Worm (Caenorhabditis elegans) whole organism, L4 larva: ENCODE results near the gene coa-7.

ENCODE experiments used
- D1046.2 ChIP-seq: fragments of 200-800 bp; sonication (Bioruptor generic); IDR thresholded peaks from 2 replicates; pipeline ENCODE4 v1.3.6; 2022; ENCODE audit warnings: missing genetic modification characterization, missing compliant biosample characterization
- F26F4.8 ChIP-seq: fragments of 200-800 bp; sonication (Bioruptor generic); conservative IDR thresholded peaks from 2 replicates; pipeline ENCODE4 v1.3.6; 2022; ENCODE audit warnings: missing genetic modification characterization, missing compliant biosample characterization
- F37D6.2 ChIP-seq: sonication (generic microtip); optimal IDR thresholded peaks from 2 replicates; lab custom pipeline; 2016; ENCODE audit warnings: mild to moderate bottlenecking, missing genetic modification characterization, missing compliant biosample characterization
- F44E2.7 ChIP-seq: fragments of 200-800 bp; sonication (Bioruptor generic); IDR thresholded peaks from 2 replicates; pipeline ENCODE4 v2.1.2; 2022; ENCODE audit warnings: missing genetic modification characterization, missing compliant biosample characterization
- R02D3.7 ChIP-seq: fragments of 150-350 bp; sonication (generic microtip); optimal IDR thresholded peaks from 3 replicates; lab custom pipeline; 2014; ENCODE audit warnings: missing biosample characterization, missing genetic modification characterization
- T26A8.4 ChIP-seq: fragments of 200-800 bp; sonication (Bioruptor generic); IDR thresholded peaks from 2 replicates; pipeline ENCODE4 v1.3.6; 2022; ENCODE audit warnings: missing genetic modification characterization, missing compliant biosample characterization
- Y75B8A.6 ChIP-seq: fragments of 200-800 bp; sonication (Bioruptor generic); IDR thresholded peaks from 2 replicates; pipeline ENCODE4 v1.3.6; 2022; ENCODE audit warnings: missing genetic modification reagents, missing genetic modification characterization, missing compliant biosample characterization
- ZK546.5 ChIP-seq, 2 experiments: sonication (generic microtip); optimal IDR thresholded peaks; 2 replicates each; lab custom pipeline; 2017; ENCODE audit warnings: missing biosample characterization in 2 of 2, missing genetic modification characterization in 2 of 2
- aha-1 ChIP-seq: fragments of 150-350 bp; peaks from one replicate; lab custom pipeline; 2014; ENCODE audit warnings: missing biosample characterization, missing genetic modification characterization
- attf-4 ChIP-seq: sonication (generic microtip); optimal IDR thresholded peaks from 3 replicates; lab custom pipeline; 2017; ENCODE audit warnings: missing biosample characterization, missing genetic modification characterization
- ces-1 ChIP-seq: fragments of 150-350 bp; sonication (generic microtip); optimal IDR thresholded peaks from 4 replicates; lab custom pipeline; 2014; ENCODE audit warnings: missing biosample characterization, missing genetic modification reagents, missing genetic modification characterization
- ctbp-1 ChIP-seq: fragments of 200-800 bp; sonication (Bioruptor generic); IDR thresholded peaks from 2 replicates; pipeline ENCODE4 v1.3.6; 2022; ENCODE audit warnings: missing genetic modification reagents, missing genetic modification characterization, missing compliant biosample characterization
- daf-16 ChIP-seq, 3 experiments: sonication (generic microtip); optimal IDR thresholded peaks; 2 replicates each; lab custom pipeline; 2016 to 2017; ENCODE audit warnings: missing genetic modification characterization in 3 of 3, missing genetic modification reagents in 3 of 3, mild to moderate bottlenecking in 2 of 3, missing compliant biosample characterization in 2 of 3, missing biosample characterization in 1 of 3, moderate library complexity in 1 of 3
- dmd-6 ChIP-seq: fragments of 200-800 bp; sonication (Bioruptor generic); IDR thresholded peaks from 2 replicates; pipeline ENCODE4 v1.3.6; 2022; ENCODE audit warnings: missing genetic modification reagents, missing genetic modification characterization, missing compliant biosample characterization
- dmd-8 ChIP-seq: fragments of 200-800 bp; sonication (Bioruptor generic); IDR thresholded peaks from 2 replicates; pipeline ENCODE4 v1.3.6; 2022; ENCODE audit warnings: missing genetic modification characterization, missing compliant biosample characterization
- dmd-9 ChIP-seq: fragments of 200-800 bp; sonication (Bioruptor generic); IDR thresholded peaks from 2 replicates; pipeline ENCODE4 v1.3.6; 2022; ENCODE audit warnings: missing genetic modification reagents, missing genetic modification characterization, missing compliant biosample characterization
- fkh-10 ChIP-seq: fragments of 150-350 bp; optimal IDR thresholded peaks from 2 replicates; lab custom pipeline; 2014; ENCODE audit warnings: missing biosample characterization, missing genetic modification reagents, missing genetic modification characterization
- gei-8 ChIP-seq: fragments of 200-800 bp; sonication (Bioruptor generic); optimal IDR thresholded peaks from 2 replicates; lab custom pipeline; 2018; ENCODE audit warnings: mild to moderate bottlenecking, missing genetic modification characterization, missing compliant biosample characterization
- hlh-11 ChIP-seq: fragments of 200-800 bp; sonication (Bioruptor generic); optimal IDR thresholded peaks from 2 replicates; lab custom pipeline; 2018; ENCODE audit warnings: mild to moderate bottlenecking, missing genetic modification characterization, missing compliant biosample characterization
- hlh-30 ChIP-seq: sonication (generic microtip); optimal IDR thresholded peaks from 2 replicates; lab custom pipeline; 2017; ENCODE audit warnings: antibody characterized with exemption, mild to moderate bottlenecking, missing genetic modification characterization, missing compliant biosample characterization; ENCODE audit not compliant: insufficient read depth
- hmg-1.1 ChIP-seq: fragments of 200-800 bp; sonication (Bioruptor generic); IDR thresholded peaks from 2 replicates; pipeline ENCODE4 v1.3.6; 2022; ENCODE audit warnings: missing genetic modification reagents, missing genetic modification characterization, missing compliant biosample characterization
- lim-7 ChIP-seq: fragments of 200-800 bp; sonication (Bioruptor generic); IDR thresholded peaks from 2 replicates; pipeline ENCODE4 v1.3.6; 2022; ENCODE audit warnings: missing genetic modification characterization, missing compliant biosample characterization
- lin-13 ChIP-seq: fragments of 150-350 bp; optimal IDR thresholded peaks from 2 replicates; lab custom pipeline; 2014; ENCODE audit warnings: missing biosample characterization, missing genetic modification reagents, missing genetic modification characterization
- lin-29 ChIP-seq: fragments of 200-800 bp; sonication (Bioruptor generic); IDR thresholded peaks from 2 replicates; pipeline ENCODE4 v1.3.6; 2022; ENCODE audit warnings: missing genetic modification reagents, missing genetic modification characterization, missing compliant biosample characterization
- lin-38 ChIP-seq: fragments of 200-800 bp; sonication (Bioruptor generic); IDR thresholded peaks from 2 replicates; pipeline ENCODE4 v1.3.6; 2022; ENCODE audit warnings: missing genetic modification reagents, missing genetic modification characterization, missing compliant biosample characterization
- mdl-1 ChIP-seq, 2 experiments: fragments of 150-350 bp in 1 of 2; sonication (generic microtip) in 1 of 2; optimal IDR thresholded peaks; 2 replicates each; lab custom pipeline; 2014 to 2017; ENCODE audit warnings: missing biosample characterization in 2 of 2, missing genetic modification characterization in 2 of 2
- mxl-3 ChIP-seq: fragments of 200-800 bp; sonication (Bioruptor generic); optimal IDR thresholded peaks from 2 replicates; lab custom pipeline; 2018; ENCODE audit warnings: mild to moderate bottlenecking, missing genetic modification characterization, missing compliant biosample characterization
- nhr-10 ChIP-seq: fragments of 150-350 bp; optimal IDR thresholded peaks from 2 replicates; lab custom pipeline; 2014; ENCODE audit warnings: missing biosample characterization, missing genetic modification characterization
- nhr-102 ChIP-seq: sonication (generic microtip); optimal IDR thresholded peaks from 2 replicates; lab custom pipeline; 2016; ENCODE audit warnings: mild to moderate bottlenecking, missing genetic modification characterization, moderate library complexity, missing compliant biosample characterization
- nhr-11 ChIP-seq: fragments of 150-350 bp; optimal IDR thresholded peaks from 2 replicates; lab custom pipeline; 2014; ENCODE audit warnings: missing biosample characterization, missing genetic modification characterization
- nhr-237 ChIP-seq: sonication (generic microtip); optimal IDR thresholded peaks from 2 replicates; lab custom pipeline; 2017; ENCODE audit warnings: missing biosample characterization, missing genetic modification characterization
- nhr-25 ChIP-seq: sonication (generic microtip); optimal IDR thresholded peaks from 2 replicates; lab custom pipeline; 2017; ENCODE audit warnings: missing genetic modification characterization, mild to moderate bottlenecking, missing compliant biosample characterization, antibody characterized with exemption, moderate library complexity, borderline replicate concordance; ENCODE audit not compliant: insufficient read depth
- nhr-41 ChIP-seq: fragments of 200-800 bp; sonication (Bioruptor generic); IDR thresholded peaks from 2 replicates; pipeline ENCODE4 v1.3.6; 2022; ENCODE audit warnings: missing genetic modification reagents, missing genetic modification characterization, missing compliant biosample characterization
- nhr-6 ChIP-seq: fragments of 150-350 bp; optimal IDR thresholded peaks from 2 replicates; lab custom pipeline; 2014; ENCODE audit warnings: missing biosample characterization, missing genetic modification characterization
- nhr-76 ChIP-seq: fragments of 150-350 bp; optimal IDR thresholded peaks from 2 replicates; lab custom pipeline; 2014; ENCODE audit warnings: missing biosample characterization, missing genetic modification characterization
- nhr-77 ChIP-seq: fragments of 150-350 bp; optimal IDR thresholded peaks from 2 replicates; lab custom pipeline; 2014; ENCODE audit warnings: missing biosample characterization, missing genetic modification characterization
- php-3 ChIP-seq: fragments of 200-800 bp; sonication (Bioruptor generic); IDR thresholded peaks from 2 replicates; pipeline ENCODE4 v1.3.6; 2022; ENCODE audit warnings: missing genetic modification reagents, missing genetic modification characterization, missing compliant biosample characterization
- pqm-1 ChIP-seq: sonication (generic microtip); optimal IDR thresholded peaks from 2 replicates; lab custom pipeline; 2017; ENCODE audit warnings: missing biosample characterization, missing genetic modification characterization
- saeg-2 ChIP-seq: fragments of 200-800 bp; sonication (Bioruptor generic); IDR thresholded peaks from 2 replicates; pipeline ENCODE4 v1.3.6; 2022; ENCODE audit warnings: missing genetic modification reagents, missing genetic modification characterization, missing compliant biosample characterization
- set-16 ChIP-seq: fragments of 200-800 bp; sonication (Bioruptor generic); IDR thresholded peaks from 2 replicates; pipeline ENCODE4 v1.3.6; 2022; ENCODE audit warnings: missing genetic modification reagents, missing genetic modification characterization, missing compliant biosample characterization
- snpc-4 ChIP-seq: fragments of 150-350 bp; optimal IDR thresholded peaks from 2 replicates; lab custom pipeline; 2014; ENCODE audit warnings: missing biosample characterization, missing genetic modification characterization
- unc-130 ChIP-seq: sonication (generic microtip); optimal IDR thresholded peaks from 2 replicates; lab custom pipeline; 2016; ENCODE audit warnings: missing genetic modification reagents, missing genetic modification characterization, missing compliant biosample characterization
- unc-62 ChIP-seq, 3 experiments: fragments of 150-350 bp in 1 of 3; sonication (generic microtip); optimal IDR thresholded peaks in 2 of 3; peaks in 1 of 3; 1 replicate in 1 of 3; 2 replicates in 2 of 3; lab custom pipeline; 2014 to 2017; ENCODE audit warnings: missing biosample characterization in 3 of 3, missing genetic modification characterization in 3 of 3, missing genetic modification reagents in 3 of 3, missing genotype in 1 of 3
- zfp-3 ChIP-seq: fragments of 200-800 bp; sonication (Bioruptor generic); conservative IDR thresholded peaks from 2 replicates; pipeline ENCODE4 v1.3.6; 2022; ENCODE audit warnings: missing genetic modification reagents, missing genetic modification characterization, missing compliant biosample characterization
- zip-11 ChIP-seq: fragments of 200-800 bp; sonication (Bioruptor generic); IDR thresholded peaks from 2 replicates; pipeline ENCODE4 v1.3.6; 2022; ENCODE audit warnings: missing genetic modification characterization, missing compliant biosample characterization
- zip-2 ChIP-seq: fragments of 150-350 bp; optimal IDR thresholded peaks from 2 replicates; lab custom pipeline; 2014; ENCODE audit warnings: missing biosample characterization, missing genetic modification characterization
- ztf-7 ChIP-seq: fragments of 150-350 bp; optimal IDR thresholded peaks from 2 replicates; lab custom pipeline; 2014; ENCODE audit warnings: missing biosample characterization, missing genetic modification characterization

coa-7 gene

ce11 chrII:11634057-11634676 is 16.8 kb downstream of the coa-7 start (continued):
- TF ChIP-seq unc-130 (GFP tag; lab: Kevin White, UChicago) = no peak
- TF ChIP-seq mxl-3 (GFP tag; lab: Kevin White, UChicago) = peak; percentile 93
- TF ChIP-seq nhr-6 (tag; lab: Kevin White, UChicago) = peak; percentile 78
- TF ChIP-seq nhr-11 = peak; percentile 89
- peak in 1 of 2 experiments; percentile 100 for TF ChIP-seq unc-62 (GFP tag; optimal IDR thresholded peaks at IDR 0.05 in 1 of 2; lab: Kevin White, UChicago)
- TF ChIP-seq unc-62 (tag; optimal IDR thresholded peaks at IDR 0.05; lab: Kevin White, UChicago) = no peak
- TF ChIP-seq ces-1 (GFP tag; lab: Kevin White, UChicago) = no peak
- no peak for TF ChIP-seq zip-2 (tag; lab: Kevin White, UChicago)
- peak; percentile 97 for TF ChIP-seq hmg-1.1 (GFP tag; lab: Robert Waterston, UW)
- peak; percentile 61 for TF ChIP-seq lin-38
- no peak for TF ChIP-seq F26F4.8 (GFP tag; lab: Robert Waterston, UW)
- peak; percentile 26 for TF ChIP-seq nhr-102 (tag; lab: Kevin White, UChicago)
- TF ChIP-seq R02D3.7 (tag; lab: Kevin White, UChicago) = no peak
- peak; percentile 65 for TF ChIP-seq php-3 (GFP tag; lab: Robert Waterston, UW)
- TF ChIP-seq nhr-10 = peak; percentile 34
- TF ChIP-seq ctbp-1 (GFP tag; lab: Robert Waterston, UW) = peak; percentile 88
- peak; percentile 84 to 97 for TF ChIP-seq mdl-1 (tag; optimal IDR thresholded peaks at IDR 0.05; lab: Kevin White, UChicago)
- no peak for TF ChIP-seq lim-7
- TF ChIP-seq T26A8.4 (GFP tag; lab: Robert Waterston, UW) = peak; percentile 90
- no peak for TF ChIP-seq snpc-4
- TF ChIP-seq fkh-10 = peak; percentile 25
- peak; percentile 96 for TF ChIP-seq set-16 (GFP tag; lab: Robert Waterston, UW)
- peak; percentile 98 for TF ChIP-seq hlh-11 (tag; lab: Kevin White, UChicago)

DNA sequence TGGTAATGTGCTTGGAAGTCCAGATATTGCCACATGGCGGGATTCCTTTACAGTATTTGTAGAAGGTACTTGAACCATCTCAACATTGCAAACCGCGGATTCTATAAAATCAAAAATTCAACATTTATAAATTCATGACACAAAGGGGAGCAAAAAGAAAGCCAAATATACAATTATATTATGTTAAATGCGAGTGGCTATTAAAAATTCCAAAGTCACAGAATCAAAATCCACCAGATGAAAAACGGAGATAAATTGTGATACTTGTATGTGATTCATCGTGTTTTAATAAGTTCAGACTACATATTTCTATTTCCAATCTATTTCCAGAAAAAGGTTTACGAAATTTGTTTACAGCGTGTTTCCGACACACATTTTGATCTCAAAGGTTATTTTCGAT is 17.4 kb downstream of the coa-7 start, which contains the start of gene din-1:
Gene din-1, minus strand, starts transcription at position 101 of the 400 bp plus-strand sequence.
- no peak for TF ChIP-seq nhr-41 (GFP tag; lab: Robert Waterston, UW)
- TF ChIP-seq ZK546.5 (tag; optimal IDR thresholded peaks at IDR 0.05; lab: Kevin White, UChicago) = no peak
- no peak for TF ChIP-seq R02D3.7 (tag; lab: Kevin White, UChicago)
- no peak for TF ChIP-seq pqm-1
- TF ChIP-seq saeg-2 (GFP tag; lab: Robert Waterston, UW) = no peak
- TF ChIP-seq F37D6.2 = no peak
- TF ChIP-seq attf-4 (tag; lab: Kevin White, UChicago) = no peak
- no peak for TF ChIP-seq nhr-237 (tag; lab: Kevin White, UChicago)
- no peak for TF ChIP-seq ztf-7 (tag; lab: Kevin White, UChicago)
- no peak for TF ChIP-seq dmd-8 (GFP tag; lab: Robert Waterston, UW)
- no peak for TF ChIP-seq lim-7

ce11 chrII:11632689-11633088 is 18.3 kb downstream of the coa-7 start:
- TF ChIP-seq mxl-3 (GFP tag; lab: Kevin White, UChicago) (peak; percentile 27), unc-130 (GFP tag; lab: Kevin White, UChicago) (no peak), dmd-9 (GFP tag; lab: Robert Waterston, UW) (no peak), zfp-3 (no peak), fkh-10 (peak; percentile 29), lin-13 (GFP tag; lab: Kevin White, UChicago) (no peak), zip-11 (no peak), nhr-77 (peak; percentile 51), lin-29 (no peak), aha-1 (tag; lab: Kevin White, UChicago) (peak; percentile 91), Y75B8A.6 (no peak), daf-16 (GFP tag; optimal IDR thresholded peaks at IDR 0.05; lab: Kevin White, UChicago) (no peak), daf-16 (tag; optimal IDR thresholded peaks at IDR 0.05; lab: Kevin White, UChicago) (peak; percentile 40), ZK546.5 (tag; optimal IDR thresholded peaks at IDR 0.05; lab: Kevin White, UChicago) (no peak), lin-38 (no peak), nhr-6 (tag; lab: Kevin White, UChicago) (no peak), gei-8 (GFP tag; lab: Kevin White, UChicago) (no peak), hlh-30 (peak; percentile 49), hlh-11 (tag; lab: Kevin White, UChicago) (peak; percentile 53), nhr-25 (tag; lab: Kevin White, UChicago) (peak; percentile 5), dmd-6 (peak; percentile 48), D1046.2 (GFP tag; lab: Robert Waterston, UW) (no peak), F44E2.7 (GFP tag; lab: Robert Waterston, UW) (no peak), nhr-76 (no peak)
